Worm (Caenorhabditis elegans) whole organism, late embryonic: ENCODE results near the gene T06D8.2.

Source experiments
- C08G9.2 ChIP-seq: sonication (generic microtip); optimal IDR thresholded peaks from 2 replicates; lab custom pipeline; 2016; ENCODE audit warnings: mild to moderate bottlenecking, missing genetic modification characterization, moderate library complexity, missing compliant biosample characterization
- K02D7.2 ChIP-seq: sonication (generic microtip); optimal IDR thresholded peaks from 2 replicates; lab custom pipeline; 2017; ENCODE audit warnings: mild to moderate bottlenecking, missing genetic modification characterization, missing compliant biosample characterization
- ceh-30 ChIP-seq: fragments of 150-350 bp; optimal IDR thresholded peaks from 2 replicates; lab custom pipeline; 2014; ENCODE audit warnings: missing biosample characterization, missing genetic modification characterization
- ceh-9 ChIP-seq: sonication (generic microtip); optimal IDR thresholded peaks from 2 replicates; lab custom pipeline; 2016; ENCODE audit warnings: mild to moderate bottlenecking, missing genetic modification characterization, inconsistent platforms, missing compliant biosample characterization
- dve-1 ChIP-seq: sonication (generic microtip); optimal IDR thresholded peaks from 2 replicates; lab custom pipeline; 2017; ENCODE audit warnings: antibody characterized with exemption, mild to moderate bottlenecking, missing genetic modification characterization, missing compliant biosample characterization
- fkh-10 ChIP-seq: fragments of 150-350 bp; optimal IDR thresholded peaks from 2 replicates; lab custom pipeline; 2014; ENCODE audit warnings: missing biosample characterization, missing genetic modification reagents, missing genetic modification characterization
- lin-11 ChIP-seq: fragments of 200-800 bp; sonication (Bioruptor generic); optimal IDR thresholded peaks from 2 replicates; lab custom pipeline; 2018; ENCODE audit warnings: mild to moderate bottlenecking, missing genetic modification characterization, missing compliant biosample characterization
- ttx-3 ChIP-seq: sonication (generic microtip); optimal IDR thresholded peaks from 2 replicates; lab custom pipeline; 2016; ENCODE audit warnings: missing genetic modification reagents, missing genetic modification characterization, missing compliant biosample characterization
- unc-3 ChIP-seq, 2 experiments: fragments of 200-800 bp in 1 of 2; sonication (Bioruptor generic) in 1 of 2; sonication (generic microtip) in 1 of 2; conservative IDR thresholded peaks in 1 of 2; optimal IDR thresholded peaks in 1 of 2; 2 replicates each; pipeline versions ENCODE4 v1.3.6 to Lab custom; 2016 to 2022; ENCODE audit warnings: missing compliant biosample characterization in 2 of 2, missing genetic modification characterization in 2 of 2, missing genetic modification reagents in 1 of 2
- unc-86 ChIP-seq: sonication (generic microtip); optimal IDR thresholded peaks from 2 replicates; lab custom pipeline; 2016; ENCODE audit warnings: missing genetic modification characterization, missing compliant biosample characterization

DNA sequence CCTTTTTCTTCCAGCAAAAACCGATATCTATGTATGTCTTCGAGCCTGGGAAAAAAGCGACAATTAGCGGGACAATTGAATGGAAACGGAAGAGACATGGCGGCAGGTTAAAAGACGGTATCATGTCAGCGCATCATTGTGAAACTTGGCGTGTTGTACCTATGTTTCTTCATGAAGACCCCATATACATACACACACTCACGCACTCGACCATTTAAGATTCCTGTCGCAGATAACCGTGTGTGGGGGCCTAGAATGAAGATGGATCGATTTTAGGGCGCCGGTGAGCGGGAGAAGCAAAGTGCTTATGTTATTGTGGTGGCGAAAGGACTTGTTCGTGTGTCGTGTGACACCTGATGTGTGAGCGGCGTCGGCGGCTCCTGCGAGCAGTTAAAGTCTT is 50.4 kb downstream of the T06D8.2 start:
- TF ChIP-seq unc-86 (no peak), fkh-10 (GFP tag; lab: Kevin White, UChicago) (no peak), ttx-3 (tag; lab: Kevin White, UChicago) (no peak), ceh-30 (tag; lab: Kevin White, UChicago) (no peak), dve-1 (no peak), lin-11 (tag; lab: Kevin White, UChicago) (no peak), ceh-9 (tag; lab: Kevin White, UChicago) (no peak), unc-3 (GFP tag; conservative IDR thresholded peaks at IDR 0.05; lab: Robert Waterston, UW) (no peak), unc-3 (tag; optimal IDR thresholded peaks at IDR 0.05; lab: Kevin White, UChicago) (no peak), K02D7.2 (tag; lab: Kevin White, UChicago) (no peak), C08G9.2 (tag; lab: Kevin White, UChicago) (no peak)
